Worm (Caenorhabditis elegans) whole organism, young adult: ENCODE results near the gene srv-32.

ENCODE experiments used
- F57C9.4 ChIP-seq: sonication (generic microtip); optimal IDR thresholded peaks from 2 replicates; lab custom pipeline; 2017; ENCODE audit warnings: mild to moderate bottlenecking, missing genetic modification characterization, missing compliant biosample characterization
- Y53G8AR.9 ChIP-seq: fragments of 200-800 bp; sonication (Bioruptor generic); conservative IDR thresholded peaks from 2 replicates; pipeline ENCODE4 v1.3.6; 2022; ENCODE audit warnings: missing genetic modification reagents, missing genetic modification characterization, missing compliant biosample characterization
- ama-1 ChIP-seq, 3 experiments: fragments of 150-350 bp in 1 of 3; sonication (generic microtip) in 2 of 3; optimal IDR thresholded peaks; 2 replicates each; lab custom pipeline; 2014 to 2018; ENCODE audit warnings: missing biosample characterization in 2 of 3, missing genetic modification characterization in 2 of 3, missing genetic modification reagents in 2 of 3
- lag-1 ChIP-seq: fragments of 200-800 bp; sonication (Bioruptor generic); IDR thresholded peaks from 2 replicates; pipeline ENCODE4 v1.3.6; 2022; ENCODE audit warnings: missing genetic modification reagents, missing genetic modification characterization, missing compliant biosample characterization
- let-607 ChIP-seq, 2 experiments: fragments of 200-800 bp in 1 of 2; sonication (Bioruptor generic) in 1 of 2; sonication (generic microtip) in 1 of 2; optimal IDR thresholded peaks; 2 replicates each; lab custom pipeline; 2016 to 2018; ENCODE audit warnings: mild to moderate bottlenecking in 2 of 2, missing compliant biosample characterization in 2 of 2, missing genetic modification characterization in 2 of 2, moderate library complexity in 2 of 2, missing genotype in 1 of 2
- ztf-18 ChIP-seq: sonication (generic microtip); optimal IDR thresholded peaks from 2 replicates; lab custom pipeline; 2016; ENCODE audit warnings: missing genotype, mild to moderate bottlenecking, missing genetic modification characterization, missing compliant biosample characterization
- ztf-22 ChIP-seq: fragments of 200-800 bp; sonication (Bioruptor generic); optimal IDR thresholded peaks from 2 replicates; lab custom pipeline; 2018; ENCODE audit warnings: mild to moderate bottlenecking, missing genetic modification characterization, moderate library complexity, missing compliant biosample characterization

ce11 chrIV:6254635-6255034 lies 27.4 kb downstream of the srv-32 start, which contains the start of gene T13A10.64:
- TF ChIP-seq ztf-22 (GFP tag; lab: Kevin White, UChicago): no peak
- TF ChIP-seq let-607 (tag; optimal IDR thresholded peaks at IDR 0.05; lab: Kevin White, UChicago): no peak
- no peak for TF ChIP-seq ztf-18 (tag; lab: Kevin White, UChicago)
- no peak for TF ChIP-seq lag-1 (GFP tag; lab: Robert Waterston, UW)
- TF ChIP-seq ama-1 (optimal IDR thresholded peaks at IDR 0.05; lab: Kevin White, UChicago): no peak
- no peak for TF ChIP-seq ama-1 (GFP tag; optimal IDR thresholded peaks at IDR 0.05; lab: Kevin White, UChicago)
- TF ChIP-seq F57C9.4 (tag; lab: Kevin White, UChicago): no peak
- no peak for TF ChIP-seq Y53G8AR.9 (GFP tag; lab: Robert Waterston, UW)
